Worm (Caenorhabditis elegans): ENCODE measurements around the gene srd-11.

DNA sequence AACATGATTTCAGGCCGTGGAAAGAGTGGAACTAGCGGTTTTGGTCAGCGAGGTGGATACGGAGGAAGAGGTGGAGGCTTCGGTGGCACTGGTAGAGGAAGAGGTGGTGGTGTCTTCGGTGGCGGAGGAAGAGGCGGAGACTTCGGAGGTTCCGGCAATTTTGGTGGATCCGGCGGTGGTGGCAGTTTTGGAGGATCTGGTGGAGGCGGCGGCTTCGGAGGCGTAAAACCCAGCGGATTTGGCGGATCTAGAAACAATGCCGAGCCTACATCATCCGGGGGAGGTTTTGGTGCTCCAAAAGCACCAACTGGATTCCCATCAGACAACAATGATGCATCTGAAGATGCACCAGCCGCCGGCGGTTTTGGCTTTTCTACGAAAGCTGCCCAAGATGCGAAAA is 48.7 kb upstream of the srd-11 start:
- TF ChIP-seq nhr-11 (tag; optimal IDR thresholded peaks at IDR 0.05) (no peak), zag-1 (tag; optimal IDR thresholded peaks at IDR 0.05) (no peak), nhr-76 (tag; optimal IDR thresholded peaks at IDR 0.05) (no peak), ztf-11 (tag; optimal IDR thresholded peaks at IDR 0.05) (no peak), ama-1 (optimal IDR thresholded peaks at IDR 0.05) (no peak)

All from whole organism, L3 larva.